Worm (Caenorhabditis elegans) whole organism, L4 larva: ENCODE measurements around the gene B0001.7.

ENCODE experiments used
- D1046.2 ChIP-seq: fragments of 200-800 bp; sonication (Bioruptor generic); IDR thresholded peaks from 2 replicates; pipeline ENCODE4 v1.3.6; 2022; ENCODE audit warnings: missing genetic modification characterization, missing compliant biosample characterization
- F44E2.7 ChIP-seq: fragments of 200-800 bp; sonication (Bioruptor generic); IDR thresholded peaks from 2 replicates; pipeline ENCODE4 v2.1.2; 2022; ENCODE audit warnings: missing genetic modification characterization, missing compliant biosample characterization
- F49E8.2 ChIP-seq: sonication (generic microtip); optimal IDR thresholded peaks from 2 replicates; lab custom pipeline; 2016; ENCODE audit warnings: missing compliant biosample characterization, mild to moderate bottlenecking, missing genetic modification characterization, borderline replicate concordance
- T20F7.1 ChIP-seq: fragments of 200-800 bp; sonication (Bioruptor generic); optimal IDR thresholded peaks from 2 replicates; lab custom pipeline; 2018; ENCODE audit warnings: mild to moderate bottlenecking, missing genetic modification characterization, missing compliant biosample characterization
- aly-2 ChIP-seq: sonication (generic microtip); optimal IDR thresholded peaks from 2 replicates; lab custom pipeline; 2018; ENCODE audit warnings: missing biosample characterization, missing genetic modification characterization
- ama-1 ChIP-seq: fragments of 150-350 bp; optimal IDR thresholded peaks from 2 replicates; lab custom pipeline; 2014; ENCODE audit warnings: inconsistent platforms, mixed read lengths
- ceh-28 ChIP-seq: fragments of 150-350 bp; optimal IDR thresholded peaks from 2 replicates; lab custom pipeline; 2014; ENCODE audit warnings: missing biosample characterization, missing genetic modification reagents, missing genetic modification characterization
- ces-1 ChIP-seq: fragments of 150-350 bp; sonication (generic microtip); optimal IDR thresholded peaks from 4 replicates; lab custom pipeline; 2014; ENCODE audit warnings: missing biosample characterization, missing genetic modification reagents, missing genetic modification characterization
- ctbp-1 ChIP-seq: fragments of 200-800 bp; sonication (Bioruptor generic); IDR thresholded peaks from 2 replicates; pipeline ENCODE4 v1.3.6; 2022; ENCODE audit warnings: missing genetic modification reagents, missing genetic modification characterization, missing compliant biosample characterization
- dmd-9 ChIP-seq: fragments of 200-800 bp; sonication (Bioruptor generic); IDR thresholded peaks from 2 replicates; pipeline ENCODE4 v1.3.6; 2022; ENCODE audit warnings: missing genetic modification reagents, missing genetic modification characterization, missing compliant biosample characterization
- dpl-1 ChIP-seq: fragments of 150-350 bp; optimal IDR thresholded peaks from 2 replicates; lab custom pipeline; 2014; ENCODE audit warnings: missing biosample characterization, missing genetic modification reagents, missing genetic modification characterization
- dve-1 ChIP-seq: sonication (generic microtip); optimal IDR thresholded peaks from 2 replicates; lab custom pipeline; 2017; ENCODE audit warnings: antibody characterized with exemption, mild to moderate bottlenecking, missing genetic modification characterization, missing compliant biosample characterization; ENCODE audit not compliant: insufficient read depth
- hlh-30 ChIP-seq: sonication (generic microtip); optimal IDR thresholded peaks from 2 replicates; lab custom pipeline; 2017; ENCODE audit warnings: antibody characterized with exemption, mild to moderate bottlenecking, missing genetic modification characterization, missing compliant biosample characterization; ENCODE audit not compliant: insufficient read depth
- jun-1 ChIP-seq: fragments of 150-350 bp; optimal IDR thresholded peaks from 2 replicates; lab custom pipeline; 2014; ENCODE audit warnings: missing biosample characterization, missing genetic modification reagents, missing genetic modification characterization
- lin-15B ChIP-seq: fragments of 150-350 bp; sonication (generic microtip); optimal IDR thresholded peaks from 3 replicates; lab custom pipeline; 2014; ENCODE audit warnings: missing biosample characterization, missing genetic modification characterization
- lir-3 ChIP-seq: sonication (generic microtip); optimal IDR thresholded peaks from 2 replicates; lab custom pipeline; 2016; ENCODE audit warnings: mild to moderate bottlenecking, missing genetic modification characterization, missing compliant biosample characterization
- lsy-2 ChIP-seq, 2 experiments: fragments of 150-350 bp in 1 of 2; sonication (generic microtip) in 1 of 2; optimal IDR thresholded peaks; 2 replicates each; lab custom pipeline; 2014 to 2017; ENCODE audit warnings: missing biosample characterization in 2 of 2, missing genetic modification characterization in 2 of 2
- mep-1 ChIP-seq: fragments of 150-350 bp; sonication (generic microtip); optimal IDR thresholded peaks from 3 replicates; lab custom pipeline; 2014; ENCODE audit warnings: missing biosample characterization, missing genetic modification characterization
- mes-2 ChIP-seq: sonication (generic microtip); optimal IDR thresholded peaks from 2 replicates; lab custom pipeline; 2016; ENCODE audit warnings: missing genotype, mild to moderate bottlenecking, missing genetic modification characterization, missing compliant biosample characterization; ENCODE audit not compliant: poor library complexity, severe bottlenecking
- mxl-2 ChIP-seq: fragments of 200-800 bp; sonication (Bioruptor generic); conservative IDR thresholded peaks from 2 replicates; pipeline ENCODE4 v1.3.6; 2022; ENCODE audit warnings: missing genetic modification reagents, missing genetic modification characterization, missing compliant biosample characterization
- mxl-3 ChIP-seq: fragments of 200-800 bp; sonication (Bioruptor generic); optimal IDR thresholded peaks from 2 replicates; lab custom pipeline; 2018; ENCODE audit warnings: mild to moderate bottlenecking, missing genetic modification characterization, missing compliant biosample characterization
- nhr-25 ChIP-seq: sonication (generic microtip); optimal IDR thresholded peaks from 2 replicates; lab custom pipeline; 2017; ENCODE audit warnings: missing genetic modification characterization, mild to moderate bottlenecking, missing compliant biosample characterization, antibody characterized with exemption, moderate library complexity, borderline replicate concordance; ENCODE audit not compliant: insufficient read depth
- nhr-28 ChIP-seq: fragments of 150-350 bp; optimal IDR thresholded peaks from 2 replicates; lab custom pipeline; 2014; ENCODE audit warnings: missing biosample characterization, missing genetic modification characterization
- nhr-76 ChIP-seq: fragments of 150-350 bp; optimal IDR thresholded peaks from 2 replicates; lab custom pipeline; 2014; ENCODE audit warnings: missing biosample characterization, missing genetic modification characterization
- spr-1 ChIP-seq: sonication (generic microtip); optimal IDR thresholded peaks from 2 replicates; lab custom pipeline; 2016; ENCODE audit warnings: mild to moderate bottlenecking, missing genetic modification characterization, missing compliant biosample characterization
- tag-97 ChIP-seq: fragments of 200-800 bp; sonication (Bioruptor generic); IDR thresholded peaks from 2 replicates; pipeline ENCODE4 v1.3.6; 2022; ENCODE audit warnings: missing genetic modification characterization, missing compliant biosample characterization
- tra-1 ChIP-seq: fragments of 200-800 bp; sonication (Bioruptor generic); IDR thresholded peaks from 2 replicates; pipeline ENCODE4 v1.3.6; 2022; ENCODE audit warnings: missing genetic modification reagents, missing genetic modification characterization, missing compliant biosample characterization
- unc-62 ChIP-seq, 3 experiments: fragments of 150-350 bp in 1 of 3; sonication (generic microtip); optimal IDR thresholded peaks in 2 of 3; peaks in 1 of 3; 1 replicate in 1 of 3; 2 replicates in 2 of 3; lab custom pipeline; 2014 to 2017; ENCODE audit warnings: missing biosample characterization in 3 of 3, missing genetic modification characterization in 3 of 3, missing genetic modification reagents in 3 of 3, missing genotype in 1 of 3
- vab-7 ChIP-seq: fragments of 200-800 bp; sonication (Bioruptor generic); IDR thresholded peaks from 2 replicates; pipeline ENCODE4 v1.3.6; 2022; ENCODE audit warnings: missing genetic modification reagents, missing genetic modification characterization, missing compliant biosample characterization
- zip-2 ChIP-seq: fragments of 150-350 bp; optimal IDR thresholded peaks from 2 replicates; lab custom pipeline; 2014; ENCODE audit warnings: missing biosample characterization, missing genetic modification characterization
- ztf-11 ChIP-seq: fragments of 150-350 bp; optimal IDR thresholded peaks from 2 replicates; lab custom pipeline; 2014; ENCODE audit warnings: missing biosample characterization, missing genetic modification characterization
- ztf-7 ChIP-seq: fragments of 150-350 bp; optimal IDR thresholded peaks from 2 replicates; lab custom pipeline; 2014; ENCODE audit warnings: missing biosample characterization, missing genetic modification characterization

The B0001.7 gene

ce11 chrIV:12150877-12151276 is 3.2 kb downstream of the B0001.7 start, which contains the start of gene B0001.2:
B0001.2 (minus strand) TSS chrIV:12150977.
- TF ChIP-seq spr-1 (tag; lab: Kevin White, UChicago) (no peak), zip-2 (no peak), vab-7 (GFP tag; lab: Robert Waterston, UW) (no peak), mep-1 (tag; lab: Kevin White, UChicago) (no peak), dve-1 (no peak), mxl-2 (GFP tag; lab: Robert Waterston, UW) (no peak), D1046.2 (no peak), lir-3 (tag; lab: Kevin White, UChicago) (no peak), ces-1 (GFP tag; lab: Kevin White, UChicago) (no peak), nhr-25 (tag; lab: Kevin White, UChicago) (no peak), ceh-28 (no peak), dmd-9 (GFP tag; lab: Robert Waterston, UW) (no peak), F49E8.2 (tag; lab: Kevin White, UChicago) (no peak)

- peak in 1 of 2 experiments; percentile 92 for TF ChIP-seq unc-62 (GFP tag; optimal IDR thresholded peaks at IDR 0.05 in 1 of 2; lab: Kevin White, UChicago)
- no peak for TF ChIP-seq unc-62 (tag; optimal IDR thresholded peaks at IDR 0.05; lab: Kevin White, UChicago)
- TF ChIP-seq dpl-1, result no peak
These were observed 4.4 kb downstream of the B0001.7 start for ce11 chrIV:12149609-12150008.

- no peak for TF ChIP-seq ctbp-1
- TF ChIP-seq jun-1 (tag; lab: Kevin White, UChicago), result no peak
- peak; percentile 51 for TF ChIP-seq nhr-28 (tag; lab: Kevin White, UChicago)
- TF ChIP-seq aly-2 (tag; lab: Kevin White, UChicago), result no peak
- no peak for TF ChIP-seq nhr-25 (tag; lab: Kevin White, UChicago)
- peak; percentile 53 for TF ChIP-seq mes-2 (tag; lab: Kevin White, UChicago)
- TF ChIP-seq tag-97 (GFP tag; lab: Robert Waterston, UW), result no peak
- TF ChIP-seq mxl-3 (GFP tag; lab: Kevin White, UChicago), result no peak
- peak in 1 of 2 experiments; percentile 37 for TF ChIP-seq lsy-2 (tag; optimal IDR thresholded peaks at IDR 0.05; lab: Kevin White, UChicago)
- TF ChIP-seq F44E2.7, result no peak
- TF ChIP-seq hlh-30 (tag; lab: Kevin White, UChicago), result peak; percentile 24
- TF ChIP-seq nhr-76, result no peak
- no peak for TF ChIP-seq tra-1
These were observed 8.4 kb downstream of the B0001.7 start, which contains the start of gene B0001.3 for ce11 chrIV:12145681-12146080. B0001.3 (minus strand) TSS chrIV:12145735.

- TF ChIP-seq T20F7.1 (GFP tag; lab: Kevin White, UChicago) (no peak), lin-15B (no peak), ztf-7 (tag; lab: Kevin White, UChicago) (no peak)
These were observed 10.8 kb downstream of the B0001.7 start, which contains the start of gene B0001.5 for ce11 chrIV:12143231-12143630. B0001.5 (minus strand) TSS chrIV:12143331.

- TF ChIP-seq ztf-11 (tag; lab: Kevin White, UChicago) (no peak), ama-1 (lab: Kevin White, UChicago) (no peak), unc-62 (GFP tag; optimal IDR thresholded peaks at IDR 0.05 in 1 of 2; lab: Kevin White, UChicago) (peak in 1 of 2 experiments; percentile 50), unc-62 (tag; optimal IDR thresholded peaks at IDR 0.05; lab: Kevin White, UChicago) (no peak)
These were observed 13.1 kb downstream of the B0001.7 start, which contains the start of gene B0001.8 for ce11 chrIV:12140959-12141358. B0001.8 (minus strand) TSS chrIV:12141059.
